Worm (Caenorhabditis elegans) whole organism, young adult: ENCODE results near the gene D2007.2.

Source experiments
- F55B11.4 ChIP-seq: sonication (generic microtip); optimal IDR thresholded peaks from 2 replicates; lab custom pipeline; 2016; ENCODE audit warnings: missing compliant biosample characterization, missing genetic modification characterization, borderline replicate concordance; ENCODE audit not compliant: insufficient read depth
- dox-1 ChIP-seq: fragments of 200-800 bp; sonication (Bioruptor generic); IDR thresholded peaks from 2 replicates; pipeline ENCODE4 v1.3.6; 2022; ENCODE audit warnings: missing genetic modification reagents, missing genetic modification characterization, missing compliant biosample characterization
- tbp1 ChIP-seq: fragments of 200-800 bp; sonication (Bioruptor generic); optimal IDR thresholded peaks from 2 replicates; lab custom pipeline; 2018; ENCODE audit warnings: mild to moderate bottlenecking, missing genetic modification characterization, missing compliant biosample characterization

- TF ChIP-seq F55B11.4 (tag; lab: Kevin White, UChicago) (no peak), tbp1 (GFP tag; lab: Kevin White, UChicago) (no peak), dox-1 (no peak)
Observed at ce11 chrIII:8154423-8154822, 5.7 kb downstream of the D2007.2 start.
